Fruit fly (Drosophila melanogaster) whole organism, embryonic: ENCODE data around the gene ND-39.

Source experiments
- Abd-B ChIP-seq: fragments of 200-800 bp; sonication (Bioruptor generic); optimal IDR thresholded peaks from 2 replicates; lab custom pipeline; 2018; ENCODE audit warnings: missing biosample characterization, mild to moderate bottlenecking, missing genetic modification characterization, moderate library complexity
- CG10543 ChIP-seq: fragments of 200-800 bp; sonication (Bioruptor generic); optimal IDR thresholded peaks from 3 replicates; lab custom pipeline; 2017; ENCODE audit warnings: missing biosample characterization, mild to moderate bottlenecking, missing genetic modification characterization, moderate library complexity
- CG11398 ChIP-seq: fragments of 200-800 bp; sonication (Bioruptor generic); optimal IDR thresholded peaks from 2 replicates; lab custom pipeline; 2016; ENCODE audit warnings: missing biosample characterization, missing genetic modification characterization
- CG11695 ChIP-seq: fragments of 200-800 bp; sonication (Bioruptor generic); IDR thresholded peaks from 3 replicates; pipeline ENCODE4 v1.3.6; 2022; ENCODE audit warnings: missing biosample characterization, missing genetic modification characterization
- CG11696 ChIP-seq: fragments of 200-800 bp; sonication (Bioruptor generic); IDR thresholded peaks from 2 replicates; pipeline ENCODE4 v1.3.6; 2022; ENCODE audit warnings: missing biosample characterization, missing genetic modification characterization
- CG16815 ChIP-seq: fragments of 200-800 bp; sonication (Bioruptor generic); optimal IDR thresholded peaks from 3 replicates; lab custom pipeline; 2017; ENCODE audit warnings: missing biosample characterization, mild to moderate bottlenecking, missing genetic modification characterization
- CG18262 ChIP-seq: fragments of 200-800 bp; optimal IDR thresholded peaks from 3 replicates; lab custom pipeline; 2019; ENCODE audit warnings: missing biosample characterization, mild to moderate bottlenecking, missing genetic modification characterization, moderate library complexity
- CG34422 ChIP-seq: fragments of 200-800 bp; sonication (Bioruptor generic); IDR thresholded peaks from 3 replicates; pipeline ENCODE4 v1.3.6; 2022; ENCODE audit warnings: missing biosample characterization, missing genetic modification characterization
- CG3838 ChIP-seq: fragments of 200-800 bp; sonication (Bioruptor generic); optimal IDR thresholded peaks from 3 replicates; lab custom pipeline; 2016; ENCODE audit warnings: missing biosample characterization, missing genetic modification characterization
- CG3847 ChIP-seq: fragments of 200-800 bp; sonication (Bioruptor generic); IDR thresholded peaks from 2 replicates; pipeline ENCODE4 v1.3.6; 2022; ENCODE audit warnings: missing biosample characterization, missing genetic modification characterization
- CG5245 ChIP-seq: fragments of 200-800 bp; sonication (Bioruptor generic); optimal IDR thresholded peaks from 3 replicates; lab custom pipeline; 2016; ENCODE audit warnings: missing biosample characterization, missing genetic modification characterization
- CG5953 ChIP-seq: fragments of 200-800 bp; sonication (Bioruptor generic); IDR thresholded peaks from 2 replicates; pipeline ENCODE4 v1.3.6; 2022; ENCODE audit warnings: missing biosample characterization, missing genetic modification characterization
- CG6683 ChIP-seq: fragments of 200-800 bp; sonication (Bioruptor generic); optimal IDR thresholded peaks from 2 replicates; lab custom pipeline; 2017; ENCODE audit warnings: missing biosample characterization, mild to moderate bottlenecking, missing genetic modification characterization, missing genetic modification reagents
- CG7357 ChIP-seq: fragments of 200-800 bp; sonication (Bioruptor generic); IDR thresholded peaks from 3 replicates; pipeline ENCODE4 v1.3.6; 2022; ENCODE audit warnings: missing biosample characterization, missing genetic modification characterization
- CG7372 ChIP-seq: fragments of 200-800 bp; sonication (Bioruptor generic); IDR thresholded peaks from 2 replicates; pipeline ENCODE4 v1.3.6; 2022; ENCODE audit warnings: missing biosample characterization, missing genetic modification characterization
- CG7928 ChIP-seq: fragments of 200-800 bp; sonication (Bioruptor generic); optimal IDR thresholded peaks from 2 replicates; lab custom pipeline; 2017; ENCODE audit warnings: missing biosample characterization, mild to moderate bottlenecking, missing genetic modification characterization
- CG8944 ChIP-seq: fragments of 200-800 bp; sonication (Bioruptor generic); optimal IDR thresholded peaks from 3 replicates; lab custom pipeline; 2016; ENCODE audit warnings: missing biosample characterization, missing genetic modification characterization
- CG9797 ChIP-seq: fragments of 200-800 bp; sonication (Bioruptor generic); optimal IDR thresholded peaks from 3 replicates; lab custom pipeline; 2018; ENCODE audit warnings: missing biosample characterization, mild to moderate bottlenecking, missing genetic modification characterization
- Dad ChIP-seq: fragments of 200-800 bp; sonication (Bioruptor generic); optimal IDR thresholded peaks from 3 replicates; lab custom pipeline; 2016; ENCODE audit warnings: missing biosample characterization, missing genetic modification characterization
- Fer1 ChIP-seq: fragments of 200-800 bp; sonication (Bioruptor generic); optimal IDR thresholded peaks from 2 replicates; lab custom pipeline; 2017; ENCODE audit warnings: missing biosample characterization, mild to moderate bottlenecking, missing genetic modification characterization
- Fer3 ChIP-seq: fragments of 200-800 bp; sonication (Bioruptor generic); optimal IDR thresholded peaks from 2 replicates; lab custom pipeline; 2018; ENCODE audit warnings: missing biosample characterization, mild to moderate bottlenecking, missing genetic modification characterization, moderate library complexity
- HLHmδ ChIP-seq: fragments of 200-800 bp; sonication (Bioruptor generic); optimal IDR thresholded peaks from 2 replicates; lab custom pipeline; 2018; ENCODE audit warnings: missing biosample characterization, mild to moderate bottlenecking, missing genetic modification characterization, moderate library complexity
- Hey ChIP-seq: fragments of 200-800 bp; sonication (Bioruptor generic); optimal IDR thresholded peaks from 3 replicates; lab custom pipeline; 2018; ENCODE audit warnings: missing biosample characterization, mild to moderate bottlenecking, missing genetic modification characterization
- Hr3 ChIP-seq: fragments of 200-800 bp; sonication (Bioruptor generic); optimal IDR thresholded peaks from 3 replicates; lab custom pipeline; 2016; ENCODE audit warnings: missing biosample characterization, missing genetic modification characterization
- Hr39 ChIP-seq: fragments of >200 bp; optimal IDR thresholded peaks from 2 replicates; lab custom pipeline; 2017
- Lhr ChIP-seq: fragments of 200-800 bp; sonication (Bioruptor generic); optimal IDR thresholded peaks from 3 replicates; lab custom pipeline; 2017; ENCODE audit warnings: mild to moderate bottlenecking, missing biosample characterization, missing genetic modification reagents, missing genetic modification characterization
- Mrtf ChIP-seq: fragments of 200-800 bp; sonication (Bioruptor generic); IDR thresholded peaks from 3 replicates; pipeline ENCODE4 v1.3.6; 2022; ENCODE audit warnings: missing biosample characterization, missing genetic modification characterization
- Rfx ChIP-seq: fragments of 200-800 bp; sonication (Bioruptor generic); IDR thresholded peaks from 2 replicates; pipeline ENCODE4 v1.3.6; 2022; ENCODE audit warnings: missing biosample characterization, missing genetic modification characterization
- Stat92E ChIP-seq, 3 experiments: fragments of >200 bp in 2 of 3; fragments of 200-800 bp in 1 of 3; sonication (Bioruptor generic) in 1 of 3; optimal IDR thresholded peaks; 2 replicates each; lab custom pipeline; 2017 to 2019; ENCODE audit warnings: missing biosample characterization in 3 of 3, missing genetic modification characterization in 3 of 3, mild to moderate bottlenecking in 1 of 3, moderate library complexity in 1 of 3
- Trl ChIP-seq, 3 experiments: fragments of >200 bp in 2 of 3; fragments of 200-800 bp in 1 of 3; sonication (Bioruptor generic) in 1 of 3; optimal IDR thresholded peaks; 2 replicates in 1 of 3; 3 replicates in 2 of 3; lab custom pipeline; 2016 to 2017; ENCODE audit warnings: missing biosample characterization in 1 of 3, missing genetic modification characterization in 1 of 3
- YL-1 ChIP-seq: fragments of 200-800 bp; sonication (Bioruptor generic); optimal IDR thresholded peaks from 3 replicates; lab custom pipeline; 2017; ENCODE audit warnings: missing biosample characterization, mild to moderate bottlenecking, missing genetic modification characterization
- ap ChIP-seq: fragments of 200-800 bp; sonication (Bioruptor generic); IDR thresholded peaks from 2 replicates; pipeline ENCODE4 v1.3.6; 2022; ENCODE audit warnings: missing biosample characterization, missing genetic modification characterization
- ase ChIP-seq: fragments of 200-800 bp; sonication (Bioruptor generic); IDR thresholded peaks from 3 replicates; pipeline ENCODE4 v1.3.6; 2022; ENCODE audit warnings: missing biosample characterization, missing genetic modification characterization
- cas ChIP-seq: fragments of 200-800 bp; sonication (Bioruptor generic); IDR thresholded peaks from 2 replicates; pipeline ENCODE4 v1.3.6; 2022; ENCODE audit warnings: missing biosample characterization, missing genetic modification characterization
- chinmo ChIP-seq: fragments of 200-800 bp; sonication (Bioruptor generic); IDR thresholded peaks from 4 replicates; pipeline ENCODE4 v1.3.6; 2022; ENCODE audit warnings: missing biosample characterization, missing genetic modification characterization; ENCODE audit not compliant: partially characterized antibody
- croc ChIP-seq: fragments of 200-800 bp; sonication (Bioruptor generic); conservative IDR thresholded peaks from 3 replicates; pipeline ENCODE4 v1.3.6; 2022; ENCODE audit warnings: missing biosample characterization, missing genetic modification characterization
- crol ChIP-seq: fragments of 200-800 bp; sonication (Bioruptor generic); IDR thresholded peaks from 2 replicates; pipeline ENCODE4 v1.3.6; 2022; ENCODE audit warnings: missing biosample characterization, missing genetic modification characterization
- cwo ChIP-seq: fragments of 200-800 bp; sonication (Bioruptor generic); optimal IDR thresholded peaks from 3 replicates; lab custom pipeline; 2017; ENCODE audit warnings: missing biosample characterization, missing genetic modification characterization, mild to moderate bottlenecking, moderate library complexity, missing genetic modification reagents
- danr ChIP-seq: fragments of 200-800 bp; sonication (Bioruptor generic); IDR thresholded peaks from 2 replicates; pipeline ENCODE4 v1.3.6; 2022; ENCODE audit warnings: missing biosample characterization, missing genetic modification characterization
- grau ChIP-seq: fragments of 200-800 bp; optimal IDR thresholded peaks from 3 replicates; lab custom pipeline; 2019; ENCODE audit warnings: missing biosample characterization, mild to moderate bottlenecking, missing genetic modification characterization, moderate library complexity
- gsb ChIP-seq: fragments of 200-800 bp; sonication (Bioruptor generic); IDR thresholded peaks from 2 replicates; pipeline ENCODE4 v1.3.6; 2022; ENCODE audit warnings: missing biosample characterization, missing genetic modification characterization
- gt ChIP-seq: fragments of 200-800 bp; sonication (Bioruptor generic); IDR thresholded peaks from 2 replicates; pipeline ENCODE4 v1.3.6; 2022; ENCODE audit warnings: missing biosample characterization, missing genetic modification characterization
- lab ChIP-seq: fragments of 200-800 bp; sonication (Bioruptor generic); optimal IDR thresholded peaks from 3 replicates; lab custom pipeline; 2017; ENCODE audit warnings: missing biosample characterization, missing genetic modification characterization, mild to moderate bottlenecking, moderate library complexity, missing genetic modification reagents
- lbe ChIP-seq: fragments of 200-800 bp; sonication (Bioruptor generic); optimal IDR thresholded peaks from 2 replicates; lab custom pipeline; 2016; ENCODE audit warnings: missing biosample characterization, mild to moderate bottlenecking, missing genetic modification characterization
- lilli ChIP-seq: fragments of 200-800 bp; sonication (Bioruptor generic); optimal IDR thresholded peaks from 3 replicates; lab custom pipeline; 2016; ENCODE audit warnings: missing biosample characterization, missing genetic modification characterization
- mirr ChIP-seq: fragments of 200-800 bp; sonication (Bioruptor generic); optimal IDR thresholded peaks from 3 replicates; lab custom pipeline; 2018; ENCODE audit warnings: missing biosample characterization, mild to moderate bottlenecking, missing genetic modification characterization
- sna ChIP-seq: fragments of 200-800 bp; sonication (Bioruptor generic); IDR thresholded peaks from 2 replicates; pipeline ENCODE4 v1.3.6; 2022; ENCODE audit warnings: missing biosample characterization, missing genetic modification characterization; ENCODE audit not compliant: partially characterized antibody
- sug ChIP-seq: fragments of 200-800 bp; optimal IDR thresholded peaks from 2 replicates; lab custom pipeline; 2019; ENCODE audit warnings: missing biosample characterization, mild to moderate bottlenecking, missing genetic modification characterization, moderate library complexity
- twi ChIP-seq: fragments of 200-800 bp; optimal IDR thresholded peaks from 2 replicates; lab custom pipeline; 2019; ENCODE audit warnings: missing biosample characterization, mild to moderate bottlenecking, missing genetic modification characterization, moderate library complexity
- usp ChIP-seq: fragments of >200 bp; optimal IDR thresholded peaks from 2 replicates; lab custom pipeline; 2017; ENCODE audit warnings: missing biosample characterization, missing genetic modification characterization
- wek ChIP-seq: fragments of 200-800 bp; sonication (Bioruptor generic); optimal IDR thresholded peaks from 3 replicates; lab custom pipeline; 2018; ENCODE audit warnings: missing biosample characterization, mild to moderate bottlenecking, missing genetic modification characterization, moderate library complexity
- z ChIP-seq: fragments of 200-800 bp; sonication (Bioruptor generic); IDR thresholded peaks from 3 replicates; pipeline ENCODE4 v1.3.6; 2022; ENCODE audit warnings: missing biosample characterization, missing genetic modification characterization

The ND-39 gene

DNA sequence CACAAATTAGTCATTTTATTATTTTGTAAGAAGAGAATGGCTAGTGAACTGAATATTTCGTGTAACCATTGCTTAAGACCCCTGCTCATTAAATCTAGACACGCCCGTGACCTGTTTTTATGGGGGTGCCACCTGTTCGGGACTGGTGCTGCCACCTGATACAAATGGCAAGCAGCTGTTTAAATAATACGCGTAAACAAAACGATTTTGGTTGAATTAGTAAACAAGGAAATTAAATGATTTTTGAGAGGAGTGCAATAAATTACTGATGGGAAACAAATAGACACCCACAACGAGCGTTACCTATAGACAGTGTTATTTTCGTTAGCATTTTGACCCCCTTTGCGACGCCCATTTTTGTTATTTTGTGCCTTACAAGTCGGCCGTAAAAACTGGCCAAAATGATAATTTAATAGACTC lies 17.1 kb upstream of the ND-39 start (continued):
- TF ChIP-seq CG11695 (GFP tag; lab: Robert Waterston, UW) (no peak), CG7372 (no peak), Mrtf (no peak), ase (GFP tag; lab: Robert Waterston, UW) (no peak), Dad (peak; percentile 78), grau (peak; percentile 85), Trl (optimal IDR thresholded peaks at IDR 0.05; lab: Kevin White, UChicago) (no peak), Trl (GFP tag; optimal IDR thresholded peaks at IDR 0.05; lab: Kevin White, UChicago) (peak; percentile 90), wek (GFP tag; lab: Kevin White, UChicago) (peak; percentile 69), Hey (peak; percentile 37), cwo (GFP tag; lab: Kevin White, UChicago) (peak; percentile 84), Rfx (GFP tag; lab: Robert Waterston, UW) (no peak), z (GFP tag; lab: Robert Waterston, UW) (no peak), CG11398 (GFP tag; lab: Kevin White, UChicago) (peak; percentile 78), ap (GFP tag; lab: Robert Waterston, UW) (no peak), CG9797 (GFP tag; lab: Kevin White, UChicago) (peak; percentile 18), lab (GFP tag; lab: Kevin White, UChicago) (peak; percentile 93), mirr (GFP tag; lab: Kevin White, UChicago) (peak; percentile 79), CG16815 (peak; percentile 77), CG7357 (GFP tag; lab: Robert Waterston, UW) (peak; percentile 73), danr (GFP tag; lab: Robert Waterston, UW) (no peak), usp (GFP tag; lab: Kevin White, UChicago) (no peak), chinmo (no peak), gsb (GFP tag; lab: Robert Waterston, UW) (no peak), Hr39 (no peak), CG3838 (GFP tag; lab: Kevin White, UChicago) (no peak), Fer1 (GFP tag; lab: Kevin White, UChicago) (peak; percentile 90), Abd-B (GFP tag; lab: Kevin White, UChicago) (peak; percentile 84), CG11696 (GFP tag; lab: Robert Waterston, UW) (no peak), CG5245 (GFP tag; lab: Kevin White, UChicago) (peak; percentile 81), crol (GFP tag; lab: Robert Waterston, UW) (no peak), Hr3 (peak; percentile 90), CG10543 (peak; percentile 94), cas (GFP tag; lab: Robert Waterston, UW) (no peak), lbe (GFP tag; lab: Kevin White, UChicago) (peak; percentile 71), CG3847 (GFP tag; lab: Robert Waterston, UW) (no peak), twi (peak; percentile 71), gt (no peak), CG34422 (GFP tag; lab: Robert Waterston, UW) (no peak), Lhr (GFP tag; lab: Kevin White, UChicago) (peak; percentile 38), CG7928 (GFP tag; lab: Kevin White, UChicago) (peak; percentile 60), CG18262 (tag; lab: Kevin White, UChicago) (peak; percentile 82), lilli (GFP tag; lab: Kevin White, UChicago) (peak; percentile 94), CG8944 (GFP tag; lab: Kevin White, UChicago) (peak; percentile 89), HLHmδ (peak; percentile 45), CG5953 (GFP tag; lab: Robert Waterston, UW) (no peak), Stat92E (GFP tag; optimal IDR thresholded peaks at IDR 0.05; lab: Kevin White, UChicago) (no peak), sna (GFP tag; lab: Robert Waterston, UW) (no peak), Fer3 (tag; lab: Kevin White, UChicago) (peak; percentile 91), YL-1 (peak; percentile 68), CG6683 (GFP tag; lab: Kevin White, UChicago) (peak; percentile 74), sug (tag; lab: Kevin White, UChicago) (peak; percentile 86), croc (GFP tag; lab: Robert Waterston, UW) (peak; percentile 58)
